Fruit fly (Drosophila melanogaster) whole organism, embryonic: Measurements from ENCODE around the gene H2.0.

Experiments
- Asciz ChIP-seq: fragments of 200-800 bp; sonication (Bioruptor generic); optimal IDR thresholded peaks from 2 replicates; lab custom pipeline; 2017; ENCODE audit warnings: missing biosample characterization, mild to moderate bottlenecking, missing genetic modification characterization, missing genetic modification reagents
- CG10209 ChIP-seq: fragments of 200-800 bp; sonication (Bioruptor generic); optimal IDR thresholded peaks from 3 replicates; lab custom pipeline; 2017; ENCODE audit warnings: missing biosample characterization, mild to moderate bottlenecking, missing genetic modification characterization, missing genetic modification reagents
- CG11456 ChIP-seq: fragments of 200-800 bp; sonication (Bioruptor generic); IDR thresholded peaks from 3 replicates; pipeline ENCODE4 v1.3.6; 2022; ENCODE audit warnings: missing biosample characterization, missing genetic modification characterization
- CG11695 ChIP-seq: fragments of 200-800 bp; sonication (Bioruptor generic); IDR thresholded peaks from 3 replicates; pipeline ENCODE4 v1.3.6; 2022; ENCODE audit warnings: missing biosample characterization, missing genetic modification characterization
- CG11696 ChIP-seq: fragments of 200-800 bp; sonication (Bioruptor generic); IDR thresholded peaks from 2 replicates; pipeline ENCODE4 v1.3.6; 2022; ENCODE audit warnings: missing biosample characterization, missing genetic modification characterization
- CG14014 ChIP-seq: fragments of 200-800 bp; sonication (Bioruptor generic); IDR thresholded peaks from 2 replicates; pipeline ENCODE4 v1.3.6; 2022; ENCODE audit warnings: missing biosample characterization, missing genetic modification characterization
- CG14710 ChIP-seq: fragments of 200-800 bp; sonication (Bioruptor generic); optimal IDR thresholded peaks from 3 replicates; lab custom pipeline; 2019; ENCODE audit warnings: missing biosample characterization, mild to moderate bottlenecking, missing genetic modification characterization, moderate library complexity
- CG14965 ChIP-seq: fragments of 200-800 bp; sonication (Bioruptor generic); optimal IDR thresholded peaks from 2 replicates; lab custom pipeline; 2016; ENCODE audit warnings: missing biosample characterization, missing genetic modification characterization, borderline replicate concordance
- CG18011 ChIP-seq: fragments of 200-800 bp; sonication (Bioruptor generic); optimal IDR thresholded peaks from 2 replicates; lab custom pipeline; 2017; ENCODE audit warnings: missing biosample characterization, missing genetic modification characterization, mild to moderate bottlenecking, moderate library complexity, missing genotype
- CG2712 ChIP-seq: fragments of 200-800 bp; optimal IDR thresholded peaks from 3 replicates; lab custom pipeline; 2019; ENCODE audit warnings: missing biosample characterization, mild to moderate bottlenecking, missing genetic modification characterization, moderate library complexity
- CG3065 ChIP-seq: fragments of 200-800 bp; sonication (Bioruptor generic); optimal IDR thresholded peaks from 2 replicates; lab custom pipeline; 2016; ENCODE audit warnings: missing biosample characterization, missing genetic modification characterization
- CG3407 ChIP-seq: fragments of 200-800 bp; sonication (Bioruptor generic); optimal IDR thresholded peaks from 2 replicates; lab custom pipeline; 2018; ENCODE audit warnings: missing biosample characterization, mild to moderate bottlenecking, missing genetic modification characterization
- CG3726 ChIP-seq: fragments of 200-800 bp; sonication (Bioruptor generic); IDR thresholded peaks from 3 replicates; pipeline ENCODE4, ENCODE4 v1.3.6; 2022; ENCODE audit warnings: missing biosample characterization, missing genetic modification characterization
- CG4360 ChIP-seq: fragments of 200-800 bp; sonication (Bioruptor generic); IDR thresholded peaks from 2 replicates; pipeline ENCODE4 v1.3.6; 2022; ENCODE audit warnings: missing biosample characterization, missing genetic modification characterization
- CG4404 ChIP-seq: fragments of 200-800 bp; sonication (Bioruptor generic); IDR thresholded peaks from 2 replicates; pipeline ENCODE4 v1.3.6; 2022; ENCODE audit warnings: missing biosample characterization, missing genetic modification characterization
- CG7786 ChIP-seq: fragments of 200-800 bp; sonication (Bioruptor generic); optimal IDR thresholded peaks from 2 replicates; lab custom pipeline; 2016; ENCODE audit warnings: missing biosample characterization, missing genetic modification characterization
- CG7987 ChIP-seq: fragments of 200-800 bp; sonication (Bioruptor generic); optimal IDR thresholded peaks from 2 replicates; lab custom pipeline; 2018; ENCODE audit warnings: missing biosample characterization, mild to moderate bottlenecking, missing genetic modification characterization, moderate library complexity
- CG8478 ChIP-seq: fragments of >200 bp; optimal IDR thresholded peaks from 2 replicates; lab custom pipeline; 2018
- CoRest ChIP-seq: fragments of 200-800 bp; sonication (Bioruptor generic); optimal IDR thresholded peaks from 3 replicates; lab custom pipeline; 2018; ENCODE audit warnings: missing biosample characterization, mild to moderate bottlenecking, missing genetic modification characterization, moderate library complexity
- Dek ChIP-seq: fragments of 200-800 bp; sonication (Bioruptor generic); optimal IDR thresholded peaks from 3 replicates; lab custom pipeline; 2019; ENCODE audit warnings: missing biosample characterization, mild to moderate bottlenecking, missing genetic modification characterization, moderate library complexity
- E2f1 ChIP-seq: fragments of 200-800 bp; sonication (Bioruptor generic); IDR thresholded peaks from 2 replicates; pipeline ENCODE4 v1.3.6; 2022; ENCODE audit warnings: missing biosample characterization, missing genetic modification characterization
- H15 ChIP-seq: fragments of 200-800 bp; sonication (Bioruptor generic); IDR thresholded peaks from 3 replicates; pipeline ENCODE4 v1.3.6; 2022; ENCODE audit warnings: missing biosample characterization, missing genetic modification characterization
- H2.0 ChIP-seq: fragments of 200-800 bp; sonication (Bioruptor generic); IDR thresholded peaks from 2 replicates; pipeline ENCODE4 v1.3.6; 2022; ENCODE audit warnings: missing biosample characterization, missing genetic modification characterization
- HmgD ChIP-seq: fragments of 200-800 bp; sonication (Bioruptor generic); optimal IDR thresholded peaks from 3 replicates; lab custom pipeline; 2016; ENCODE audit warnings: missing biosample characterization, missing genetic modification characterization
- Jarid2 ChIP-seq: fragments of 200-800 bp; sonication (Bioruptor generic); optimal IDR thresholded peaks from 3 replicates; lab custom pipeline; 2017; ENCODE audit warnings: mild to moderate bottlenecking, missing biosample characterization, missing genetic modification reagents, missing genetic modification characterization
- Kr ChIP-seq: fragments of 200-800 bp; sonication (Bioruptor generic); optimal IDR thresholded peaks from 2 replicates; lab custom pipeline; 2017; ENCODE audit warnings: missing biosample characterization, mild to moderate bottlenecking, missing genetic modification characterization
- NC2α ChIP-seq: fragments of 200-800 bp; sonication (Bioruptor generic); optimal IDR thresholded peaks from 2 replicates; lab custom pipeline; 2016; ENCODE audit warnings: missing biosample characterization, missing genetic modification characterization
- Opbp ChIP-seq: fragments of 200-800 bp; sonication (Bioruptor generic); IDR thresholded peaks from 3 replicates; pipeline ENCODE4 v1.3.6; 2022; ENCODE audit warnings: missing biosample characterization, missing genetic modification characterization; ENCODE audit not compliant: partially characterized antibody
- chn ChIP-seq: fragments of 200-800 bp; sonication (Bioruptor generic); optimal IDR thresholded peaks from 2 replicates; lab custom pipeline; 2016; ENCODE audit warnings: missing biosample characterization, missing genetic modification characterization
- crol ChIP-seq: fragments of 200-800 bp; sonication (Bioruptor generic); IDR thresholded peaks from 2 replicates; pipeline ENCODE4 v1.3.6; 2022; ENCODE audit warnings: missing biosample characterization, missing genetic modification characterization
- crp ChIP-seq, 2 experiments: fragments of 200-800 bp; sonication (Bioruptor generic); optimal IDR thresholded peaks; 2 replicates in 1 of 2; 3 replicates in 1 of 2; lab custom pipeline; 2017; ENCODE audit warnings: missing biosample characterization in 2 of 2, missing genetic modification characterization in 2 of 2, mild to moderate bottlenecking in 1 of 2, moderate library complexity in 1 of 2
- disco-r ChIP-seq: fragments of 200-800 bp; sonication (Bioruptor generic); optimal IDR thresholded peaks from 2 replicates; lab custom pipeline; 2016; ENCODE audit warnings: missing biosample characterization, missing genetic modification characterization
- fd3F ChIP-seq: fragments of 200-800 bp; sonication (Bioruptor generic); optimal IDR thresholded peaks from 2 replicates; lab custom pipeline; 2018; ENCODE audit warnings: missing biosample characterization, mild to moderate bottlenecking, missing genetic modification characterization, moderate library complexity
- gro ChIP-seq: fragments of 200-800 bp; sonication (Bioruptor generic); optimal IDR thresholded peaks from 2 replicates; lab custom pipeline; 2016; ENCODE audit warnings: missing biosample characterization, missing genetic modification characterization
- her ChIP-seq: fragments of 200-800 bp; sonication (Bioruptor generic); optimal IDR thresholded peaks from 2 replicates; lab custom pipeline; 2016; ENCODE audit warnings: missing biosample characterization, missing genetic modification characterization
- insv ChIP-seq, 2 experiments: fragments of 200-800 bp; sonication (Bioruptor generic); optimal IDR thresholded peaks; 3 replicates each; lab custom pipeline; 2016 to 2018; ENCODE audit warnings: missing biosample characterization in 2 of 2, missing genetic modification characterization in 2 of 2
- kah ChIP-seq: fragments of 200-800 bp; sonication (Bioruptor generic); optimal IDR thresholded peaks from 2 replicates; lab custom pipeline; 2018; ENCODE audit warnings: missing biosample characterization, mild to moderate bottlenecking, missing genetic modification characterization
- lov ChIP-seq, 2 experiments: fragments of 200-800 bp in 1 of 2; fragments of >200 bp in 1 of 2; sonication (Bioruptor generic) in 1 of 2; IDR thresholded peaks in 1 of 2; optimal IDR thresholded peaks in 1 of 2; 2 replicates in 1 of 2; 3 replicates in 1 of 2; pipeline versions ENCODE4 v1.3.6 to Lab custom; 2017 to 2022; ENCODE audit warnings: missing biosample characterization in 1 of 2, missing genetic modification characterization in 1 of 2
- mirr ChIP-seq: fragments of 200-800 bp; sonication (Bioruptor generic); optimal IDR thresholded peaks from 3 replicates; lab custom pipeline; 2018; ENCODE audit warnings: missing biosample characterization, mild to moderate bottlenecking, missing genetic modification characterization
- peb ChIP-seq: fragments of 200-800 bp; sonication (Bioruptor generic); IDR thresholded peaks from 2 replicates; pipeline ENCODE4 v1.3.6; 2022; ENCODE audit warnings: missing biosample characterization, missing genetic modification characterization
- sc ChIP-seq, 3 experiments: fragments of >200 bp in 2 of 3; fragments of 200-800 bp in 1 of 3; sonication (Bioruptor generic) in 1 of 3; optimal IDR thresholded peaks; 2 replicates in 2 of 3; 3 replicates in 1 of 3; lab custom pipeline; 2017; ENCODE audit warnings: mild to moderate bottlenecking in 1 of 3, missing biosample characterization in 1 of 3, missing genetic modification characterization in 1 of 3, missing genetic modification reagents in 1 of 3
- scrt ChIP-seq: fragments of 200-800 bp; sonication (Bioruptor generic); optimal IDR thresholded peaks from 2 replicates; lab custom pipeline; 2018; ENCODE audit warnings: missing biosample characterization, mild to moderate bottlenecking, missing genetic modification characterization, moderate library complexity
- sens ChIP-seq: fragments of 200-800 bp; sonication (Bioruptor generic); peaks from one replicate; lab custom pipeline; 2016; ENCODE audit warnings: missing biosample characterization, missing genetic modification characterization
- shn ChIP-seq: fragments of 200-800 bp; sonication (Bioruptor generic); optimal IDR thresholded peaks from 3 replicates; lab custom pipeline; 2016; ENCODE audit warnings: missing biosample characterization, missing genetic modification characterization
- sqz ChIP-seq: fragments of 200-800 bp; sonication (Bioruptor generic); optimal IDR thresholded peaks from 3 replicates; lab custom pipeline; 2018; ENCODE audit warnings: missing biosample characterization, mild to moderate bottlenecking, missing genetic modification characterization
- unc-4 ChIP-seq: fragments of 200-800 bp; sonication (Bioruptor generic); IDR thresholded peaks from 2 replicates; pipeline ENCODE4 v1.3.6; 2022; ENCODE audit warnings: missing biosample characterization, missing genetic modification characterization; ENCODE audit not compliant: partially characterized antibody
- vnd ChIP-seq: fragments of 200-800 bp; sonication (Bioruptor generic); IDR thresholded peaks from 3 replicates; pipeline ENCODE4 v1.3.6; 2022; ENCODE audit warnings: missing biosample characterization, missing genetic modification characterization; ENCODE audit not compliant: partially characterized antibody

H2.0 gene

dm6 chr2L:5999247-5999646 lies 20.0 kb downstream of the H2.0 start, which contains the start of gene Kdm5 (continued):
- TF ChIP-seq insv (GFP tag; optimal IDR thresholded peaks at IDR 0.05; lab: Kevin White, UChicago) = peak in 1 of 2 experiments; percentile 27
- no peak for TF ChIP-seq vnd (GFP tag; lab: Robert Waterston, UW)
- TF ChIP-seq scrt (GFP tag; lab: Kevin White, UChicago) = no peak
- TF ChIP-seq sc (optimal IDR thresholded peaks at IDR 0.05; lab: Kevin White, UChicago) = no peak
- TF ChIP-seq sc (GFP tag; optimal IDR thresholded peaks at IDR 0.05; lab: Kevin White, UChicago) = no peak
- TF ChIP-seq CG14014 (GFP tag; lab: Robert Waterston, UW) = 0 out of 2 replicates have a peak, but pooled peaks have one; percentile 7
- peak; percentile 38; the same call in 1 of the 2 replicates for TF ChIP-seq CG4404 (GFP tag; lab: Robert Waterston, UW)
- no peak for TF ChIP-seq CG3726 (GFP tag; lab: Robert Waterston, UW)
- TF ChIP-seq CG3065 (GFP tag; lab: Kevin White, UChicago) = no peak
- no peak for TF ChIP-seq Asciz
- TF ChIP-seq, all 482 proteins: peak for 182

dm6 chr2L:5998383-5998782 lies 20.8 kb downstream of the H2.0 start:
- no peak for TF ChIP-seq kah (GFP tag; lab: Kevin White, UChicago)
- no peak for TF ChIP-seq mirr (GFP tag; lab: Kevin White, UChicago)
- no peak for TF ChIP-seq CoRest (tag; lab: Kevin White, UChicago)
- TF ChIP-seq chn (GFP tag; lab: Kevin White, UChicago) = no peak
- TF ChIP-seq sens (GFP tag; lab: Kevin White, UChicago) = peak; percentile 63
- no peak for TF ChIP-seq gro
- no peak for TF ChIP-seq CG8478 (lab: Kevin White, UChicago)
- no peak for TF ChIP-seq CG11695
- TF ChIP-seq H15 = no peak
- TF ChIP-seq Opbp = no peak
- no peak for TF ChIP-seq crp (GFP tag; optimal IDR thresholded peaks at IDR 0.05; lab: Kevin White, UChicago)
- TF ChIP-seq sqz (GFP tag; lab: Kevin White, UChicago) = peak; percentile 0
- TF ChIP-seq crol (GFP tag; lab: Robert Waterston, UW) = peak; percentile 58
- TF ChIP-seq CG10209 (GFP tag; lab: Kevin White, UChicago) = no peak
- no peak for TF ChIP-seq peb
- no peak for TF ChIP-seq CG11456 (GFP tag; lab: Robert Waterston, UW)
- no peak for TF ChIP-seq disco-r (GFP tag; lab: Kevin White, UChicago)

dm6 chr2L:5997609-5998229 lies 21.5 kb downstream of the H2.0 start:
- TF ChIP-seq CG10209 (GFP tag; lab: Kevin White, UChicago) (peak; percentile 24), CG4360 (GFP tag; lab: Robert Waterston, UW) (peak; percentile 56; the same call in 1 of the 2 replicates), CG2712 (tag; lab: Kevin White, UChicago) (peak; percentile 49), Kr (GFP tag; lab: Kevin White, UChicago) (no peak), NC2α (GFP tag; lab: Kevin White, UChicago) (no peak), CG18011 (GFP tag; lab: Kevin White, UChicago) (no peak), HmgD (no peak), shn (peak; percentile 1), unc-4 (GFP tag; lab: Robert Waterston, UW) (no peak), CG3407 (GFP tag; lab: Kevin White, UChicago) (peak; percentile 51), lov (optimal IDR thresholded peaks at IDR 0.05; lab: Kevin White, UChicago) (no peak), lov (GFP tag; IDR thresholded peaks at IDR 0.05; lab: Robert Waterston, UW) (no peak), CG11696 (GFP tag; lab: Robert Waterston, UW) (no peak), CG14710 (peak; percentile 51), CG7786 (no peak), disco-r (GFP tag; lab: Kevin White, UChicago) (no peak), Jarid2 (peak; percentile 60), Dek (tag; lab: Kevin White, UChicago) (no peak), CG7987 (peak; percentile 66), fd3F (GFP tag; lab: Kevin White, UChicago) (no peak), her (GFP tag; lab: Kevin White, UChicago) (no peak), H2.0 (no peak), E2f1 (no peak), CG14965 (GFP tag; lab: Kevin White, UChicago) (no peak)
